Fruit fly (Drosophila melanogaster) whole organism, embryonic: ENCODE data around the gene QIL1.

Experiments used
- Asciz ChIP-seq: fragments of 200-800 bp; sonication (Bioruptor generic); optimal IDR thresholded peaks from 2 replicates; lab custom pipeline; 2017; ENCODE audit warnings: missing biosample characterization, mild to moderate bottlenecking, missing genetic modification characterization, missing genetic modification reagents
- Atf3 ChIP-seq: fragments of 200-800 bp; sonication (Bioruptor generic); optimal IDR thresholded peaks from 3 replicates; lab custom pipeline; 2016; ENCODE audit warnings: missing biosample characterization, missing genetic modification characterization
- B-H2 ChIP-seq: fragments of 200-800 bp; sonication (Bioruptor generic); optimal IDR thresholded peaks from 2 replicates; lab custom pipeline; 2018; ENCODE audit warnings: missing biosample characterization, mild to moderate bottlenecking, missing genetic modification characterization
- CG10147 ChIP-seq: fragments of 200-800 bp; sonication (Bioruptor generic); optimal IDR thresholded peaks from 2 replicates; lab custom pipeline; 2019; ENCODE audit warnings: missing biosample characterization, mild to moderate bottlenecking, missing genetic modification characterization, moderate library complexity
- CG11504 ChIP-seq: fragments of 200-800 bp; sonication (Bioruptor generic); optimal IDR thresholded peaks from 3 replicates; lab custom pipeline; 2019; ENCODE audit warnings: missing biosample characterization, mild to moderate bottlenecking, missing genetic modification characterization, moderate library complexity
- CG13296 ChIP-seq: fragments of 200-800 bp; sonication (Bioruptor generic); optimal IDR thresholded peaks from 3 replicates; lab custom pipeline; 2018; ENCODE audit warnings: missing biosample characterization, mild to moderate bottlenecking, missing genetic modification characterization
- CG13624 ChIP-seq: fragments of 200-800 bp; sonication (Bioruptor generic); optimal IDR thresholded peaks from 2 replicates; lab custom pipeline; 2016; ENCODE audit warnings: missing biosample characterization, missing genetic modification characterization
- CG14441 ChIP-seq: fragments of 200-800 bp; sonication (Bioruptor generic); IDR thresholded peaks from 2 replicates; pipeline ENCODE4 v1.3.6; 2022; ENCODE audit warnings: missing biosample characterization, missing genetic modification characterization
- CG15269 ChIP-seq: fragments of 200-800 bp; sonication (Bioruptor generic); optimal IDR thresholded peaks from 2 replicates; lab custom pipeline; 2018; ENCODE audit warnings: missing biosample characterization, mild to moderate bottlenecking, missing genetic modification characterization, moderate library complexity
- CG17385 ChIP-seq: fragments of 200-800 bp; sonication (Bioruptor generic); optimal IDR thresholded peaks from 3 replicates; lab custom pipeline; 2018; ENCODE audit warnings: missing biosample characterization, mild to moderate bottlenecking, missing genetic modification characterization
- CG18262 ChIP-seq: fragments of 200-800 bp; optimal IDR thresholded peaks from 3 replicates; lab custom pipeline; 2019; ENCODE audit warnings: missing biosample characterization, mild to moderate bottlenecking, missing genetic modification characterization, moderate library complexity
- CG2120 ChIP-seq: fragments of 200-800 bp; sonication (Bioruptor generic); optimal IDR thresholded peaks from 3 replicates; lab custom pipeline; 2016; ENCODE audit warnings: missing biosample characterization, missing genetic modification characterization
- CG33213 ChIP-seq: fragments of 200-800 bp; sonication (Bioruptor generic); optimal IDR thresholded peaks from 3 replicates; lab custom pipeline; 2016; ENCODE audit warnings: missing biosample characterization, missing genetic modification characterization
- CG34376 ChIP-seq: fragments of 200-800 bp; sonication (Bioruptor generic); optimal IDR thresholded peaks from 2 replicates; lab custom pipeline; 2018; ENCODE audit warnings: missing biosample characterization, mild to moderate bottlenecking, missing genetic modification characterization
- CG7839 ChIP-seq: fragments of 200-800 bp; sonication (Bioruptor generic); optimal IDR thresholded peaks from 3 replicates; lab custom pipeline; 2018; ENCODE audit warnings: missing biosample characterization, mild to moderate bottlenecking, missing genetic modification characterization, moderate library complexity
- CG9817 ChIP-seq: fragments of 200-800 bp; sonication (Bioruptor generic); optimal IDR thresholded peaks from 2 replicates; lab custom pipeline; 2018; ENCODE audit warnings: missing biosample characterization, mild to moderate bottlenecking, missing genetic modification characterization, moderate library complexity
- CHES-1-like ChIP-seq: fragments of 200-800 bp; sonication (Bioruptor generic); optimal IDR thresholded peaks from 2 replicates; lab custom pipeline; 2016; ENCODE audit warnings: missing biosample characterization, missing genetic modification characterization
- D19A ChIP-seq: fragments of 200-800 bp; optimal IDR thresholded peaks from 3 replicates; lab custom pipeline; 2019; ENCODE audit warnings: missing biosample characterization, mild to moderate bottlenecking, missing genetic modification characterization, moderate library complexity
- D19B ChIP-seq: fragments of 200-800 bp; sonication (Bioruptor generic); optimal IDR thresholded peaks from 2 replicates; lab custom pipeline; 2017; ENCODE audit warnings: missing biosample characterization, mild to moderate bottlenecking, missing genetic modification characterization
- Dbx ChIP-seq: fragments of 200-800 bp; sonication (Bioruptor generic); IDR thresholded peaks from 3 replicates; pipeline ENCODE4 v1.3.6; 2022; ENCODE audit warnings: missing biosample characterization, missing genetic modification characterization
- Fer3 ChIP-seq: fragments of 200-800 bp; sonication (Bioruptor generic); optimal IDR thresholded peaks from 2 replicates; lab custom pipeline; 2018; ENCODE audit warnings: missing biosample characterization, mild to moderate bottlenecking, missing genetic modification characterization, moderate library complexity
- Hmr ChIP-seq: fragments of 200-800 bp; sonication (Bioruptor generic); optimal IDR thresholded peaks from 3 replicates; lab custom pipeline; 2017; ENCODE audit warnings: mild to moderate bottlenecking, missing biosample characterization, missing genetic modification reagents, missing genetic modification characterization
- Hr51 ChIP-seq, 2 experiments: fragments of 200-800 bp; sonication (Bioruptor generic); optimal IDR thresholded peaks; 2 replicates in 1 of 2; 3 replicates in 1 of 2; lab custom pipeline; 2016 to 2018; ENCODE audit warnings: missing biosample characterization in 2 of 2, missing genetic modification characterization in 2 of 2, mild to moderate bottlenecking in 1 of 2, moderate library complexity in 1 of 2
- Meics ChIP-seq: fragments of 200-800 bp; sonication (Bioruptor generic); optimal IDR thresholded peaks from 2 replicates; lab custom pipeline; 2017; ENCODE audit warnings: missing biosample characterization, mild to moderate bottlenecking, missing genetic modification characterization
- Neu2 ChIP-seq: fragments of 200-800 bp; sonication (Bioruptor generic); optimal IDR thresholded peaks from 3 replicates; lab custom pipeline; 2016; ENCODE audit warnings: missing biosample characterization, missing genetic modification characterization, borderline replicate concordance
- PHDP ChIP-seq: fragments of 200-800 bp; sonication (Bioruptor generic); optimal IDR thresholded peaks from 3 replicates; lab custom pipeline; 2018; ENCODE audit warnings: missing biosample characterization, mild to moderate bottlenecking, missing genetic modification characterization, moderate library complexity
- Vsx1 ChIP-seq: fragments of 200-800 bp; sonication (Bioruptor generic); optimal IDR thresholded peaks from 2 replicates; lab custom pipeline; 2017; ENCODE audit warnings: missing biosample characterization, mild to moderate bottlenecking, missing genetic modification characterization, missing genetic modification reagents
- cato ChIP-seq: fragments of 200-800 bp; sonication (Bioruptor generic); optimal IDR thresholded peaks from 2 replicates; lab custom pipeline; 2016; ENCODE audit warnings: missing biosample characterization, missing genetic modification characterization, borderline replicate concordance
- caup ChIP-seq: fragments of 200-800 bp; sonication (Bioruptor generic); optimal IDR thresholded peaks from 3 replicates; lab custom pipeline; 2017; ENCODE audit warnings: missing biosample characterization, mild to moderate bottlenecking, missing genetic modification characterization, moderate library complexity; ENCODE audit not compliant: severe bottlenecking
- dpn ChIP-seq, 2 experiments: fragments of 200-800 bp; sonication (Bioruptor generic); optimal IDR thresholded peaks; 3 replicates each; lab custom pipeline; 2016; ENCODE audit warnings: missing biosample characterization in 2 of 2, missing genetic modification characterization in 2 of 2
- gcm2 ChIP-seq: fragments of 200-800 bp; sonication (Bioruptor generic); optimal IDR thresholded peaks from 2 replicates; lab custom pipeline; 2016; ENCODE audit warnings: missing biosample characterization, missing genetic modification characterization
- gem ChIP-seq: fragments of 200-800 bp; sonication (Bioruptor generic); optimal IDR thresholded peaks from 2 replicates; lab custom pipeline; 2019; ENCODE audit warnings: missing biosample characterization, mild to moderate bottlenecking, missing genetic modification characterization, moderate library complexity
- grn ChIP-seq: fragments of 200-800 bp; sonication (Bioruptor generic); optimal IDR thresholded peaks from 3 replicates; lab custom pipeline; 2017; ENCODE audit warnings: missing biosample characterization, missing genetic modification characterization
- gro ChIP-seq: fragments of 200-800 bp; sonication (Bioruptor generic); optimal IDR thresholded peaks from 2 replicates; lab custom pipeline; 2016; ENCODE audit warnings: missing biosample characterization, missing genetic modification characterization
- lola ChIP-seq, 3 experiments: fragments of >200 bp in 2 of 3; fragments of 200-800 bp in 1 of 3; sonication (Bioruptor generic) in 1 of 3; optimal IDR thresholded peaks; 2 replicates each; lab custom pipeline; 2017 to 2019; ENCODE audit warnings: missing biosample characterization in 3 of 3, missing genetic modification characterization in 3 of 3, mild to moderate bottlenecking in 1 of 3, moderate library complexity in 1 of 3
- mirr ChIP-seq: fragments of 200-800 bp; sonication (Bioruptor generic); optimal IDR thresholded peaks from 3 replicates; lab custom pipeline; 2018; ENCODE audit warnings: missing biosample characterization, mild to moderate bottlenecking, missing genetic modification characterization
- mld ChIP-seq: fragments of 200-800 bp; sonication (Bioruptor generic); IDR thresholded peaks from 3 replicates; pipeline ENCODE4 v1.3.6; 2022; ENCODE audit warnings: missing biosample characterization, missing genetic modification characterization; ENCODE audit not compliant: partially characterized antibody
- nerfin-1 ChIP-seq: fragments of 200-800 bp; sonication (Bioruptor generic); optimal IDR thresholded peaks from 3 replicates; lab custom pipeline; 2019; ENCODE audit warnings: missing biosample characterization, mild to moderate bottlenecking, missing genetic modification characterization, moderate library complexity
- pho ChIP-seq: fragments of 200-800 bp; sonication (Bioruptor generic); optimal IDR thresholded peaks from 2 replicates; lab custom pipeline; 2016; ENCODE audit warnings: missing biosample characterization, missing genetic modification characterization
- phol ChIP-seq: fragments of 200-800 bp; sonication (Bioruptor generic); optimal IDR thresholded peaks from 3 replicates; lab custom pipeline; 2018; ENCODE audit warnings: missing biosample characterization, mild to moderate bottlenecking, missing genetic modification characterization, moderate library complexity
- row ChIP-seq: fragments of 200-800 bp; sonication (Bioruptor generic); IDR thresholded peaks from 3 replicates; pipeline ENCODE4 v1.3.6; 2022; ENCODE audit warnings: missing biosample characterization, missing genetic modification characterization
- sc ChIP-seq, 3 experiments: fragments of >200 bp in 2 of 3; fragments of 200-800 bp in 1 of 3; sonication (Bioruptor generic) in 1 of 3; optimal IDR thresholded peaks; 2 replicates in 2 of 3; 3 replicates in 1 of 3; lab custom pipeline; 2017; ENCODE audit warnings: mild to moderate bottlenecking in 1 of 3, missing biosample characterization in 1 of 3, missing genetic modification characterization in 1 of 3, missing genetic modification reagents in 1 of 3
- sens ChIP-seq: fragments of 200-800 bp; sonication (Bioruptor generic); peaks from one replicate; lab custom pipeline; 2016; ENCODE audit warnings: missing biosample characterization, missing genetic modification characterization
- seq ChIP-seq: fragments of 200-800 bp; sonication (Bioruptor generic); IDR thresholded peaks from 2 replicates; pipeline ENCODE4 v1.3.6; 2022; ENCODE audit warnings: missing biosample characterization, missing genetic modification characterization
- sim ChIP-seq: fragments of 200-800 bp; sonication (Bioruptor generic); IDR thresholded peaks from 2 replicates; pipeline ENCODE4 v1.3.6; 2022; ENCODE audit warnings: missing biosample characterization, missing genetic modification characterization
- slbo ChIP-seq: fragments of 200-800 bp; sonication (Bioruptor generic); IDR thresholded peaks from 2 replicates; pipeline ENCODE4 v1.3.6; 2022; ENCODE audit warnings: missing biosample characterization, missing genetic modification characterization
- sug ChIP-seq: fragments of 200-800 bp; optimal IDR thresholded peaks from 2 replicates; lab custom pipeline; 2019; ENCODE audit warnings: missing biosample characterization, mild to moderate bottlenecking, missing genetic modification characterization, moderate library complexity

QIL1 gene

dm6 chr3L:17430957-17431585, 34.7 kb upstream of the QIL1 start (continued):
- TF ChIP-seq mirr (GFP tag; lab: Kevin White, UChicago) (peak; percentile 33), mld (GFP tag; lab: Robert Waterston, UW) (no peak), B-H2 (GFP tag; lab: Kevin White, UChicago) (no peak), pho (GFP tag; lab: Kevin White, UChicago) (peak; percentile 3), CG13624 (GFP tag; lab: Kevin White, UChicago) (no peak), seq (GFP tag; lab: Robert Waterston, UW) (peak; percentile 24; the same call in 1 of the 2 replicates), phol (peak; percentile 5), Hr51 (GFP tag; optimal IDR thresholded peaks at IDR 0.05; lab: Kevin White, UChicago) (peak in 1 of 2 experiments; percentile 31), caup (peak; percentile 5), CG2120 (peak; percentile 27), grn (peak; percentile 51), CG9817 (tag; lab: Kevin White, UChicago) (peak; percentile 5), CG17385 (GFP tag; lab: Kevin White, UChicago) (peak; percentile 1), gro (peak; percentile 7), sim (GFP tag; lab: Robert Waterston, UW) (no peak), sc (optimal IDR thresholded peaks at IDR 0.05; lab: Kevin White, UChicago) (no peak), sc (GFP tag; optimal IDR thresholded peaks at IDR 0.05; lab: Kevin White, UChicago) (no peak), row (GFP tag; lab: Robert Waterston, UW) (peak; percentile 35; the same call in 1 of the 3 replicates), CG15269 (tag; lab: Kevin White, UChicago) (peak; percentile 33), gcm2 (no peak), CG33213 (peak; percentile 8), Fer3 (tag; lab: Kevin White, UChicago) (peak; percentile 26), CHES-1-like (GFP tag; lab: Kevin White, UChicago) (peak; percentile 12), D19A (tag; lab: Kevin White, UChicago) (peak; percentile 65), lola (GFP tag; optimal IDR thresholded peaks at IDR 0.05; lab: Kevin White, UChicago) (no peak), Neu2 (GFP tag; lab: Kevin White, UChicago) (no peak), Hmr (GFP tag; lab: Kevin White, UChicago) (peak; percentile 49), CG13296 (GFP tag; lab: Kevin White, UChicago) (peak; percentile 11), sug (tag; lab: Kevin White, UChicago) (peak; percentile 60), CG18262 (tag; lab: Kevin White, UChicago) (no peak), Atf3 (GFP tag; lab: Kevin White, UChicago) (no peak), sens (GFP tag; lab: Kevin White, UChicago) (peak; percentile 79), CG7839 (tag; lab: Kevin White, UChicago) (peak; percentile 21), cato (GFP tag; lab: Kevin White, UChicago) (no peak), gem (tag; lab: Kevin White, UChicago) (peak; percentile 34), D19B (GFP tag; lab: Kevin White, UChicago) (peak; percentile 20), Vsx1 (GFP tag; lab: Kevin White, UChicago) (peak; percentile 7), Asciz (GFP tag; lab: Kevin White, UChicago) (peak; percentile 30), CG11504 (tag; lab: Kevin White, UChicago) (peak; percentile 15), CG10147 (GFP tag; lab: Kevin White, UChicago) (peak; percentile 22), CG14441 (GFP tag; lab: Robert Waterston, UW) (peak; percentile 51; the same call in 1 of the 2 replicates), PHDP (tag; lab: Kevin White, UChicago) (peak; percentile 34), Dbx (GFP tag; lab: Robert Waterston, UW) (0 out of 3 replicates have a peak, but pooled peaks have one; percentile 31), slbo (peak; percentile 43), nerfin-1 (tag; lab: Kevin White, UChicago) (no peak), Meics (GFP tag; lab: Kevin White, UChicago) (peak; percentile 20), dpn (GFP tag; optimal IDR thresholded peaks at IDR 0.05; lab: Kevin White, UChicago) (peak in 1 of 2 experiments; percentile 21), CG34376 (peak; percentile 73)
